Fruit fly (Drosophila melanogaster) whole organism, embryonic: ENCODE data around the gene CG8149.

Experiments used
- B-H1 ChIP-seq: fragments of 200-800 bp; sonication (Bioruptor generic); IDR thresholded peaks from 3 replicates; pipeline ENCODE4 v1.3.6; 2022; ENCODE audit warnings: missing biosample characterization, missing genetic modification characterization
- Bteb2 ChIP-seq: fragments of 200-800 bp; sonication (Bioruptor generic); optimal IDR thresholded peaks from 2 replicates; lab custom pipeline; 2016; ENCODE audit warnings: missing biosample characterization, missing genetic modification characterization
- CG10543 ChIP-seq: fragments of 200-800 bp; sonication (Bioruptor generic); optimal IDR thresholded peaks from 3 replicates; lab custom pipeline; 2017; ENCODE audit warnings: missing biosample characterization, mild to moderate bottlenecking, missing genetic modification characterization, moderate library complexity
- CG11696 ChIP-seq: fragments of 200-800 bp; sonication (Bioruptor generic); IDR thresholded peaks from 2 replicates; pipeline ENCODE4 v1.3.6; 2022; ENCODE audit warnings: missing biosample characterization, missing genetic modification characterization
- CG12104 ChIP-seq: fragments of 200-800 bp; sonication (Bioruptor generic); optimal IDR thresholded peaks from 3 replicates; lab custom pipeline; 2016; ENCODE audit warnings: missing biosample characterization, missing genetic modification characterization
- CG12299 ChIP-seq: fragments of 200-800 bp; sonication (Bioruptor generic); optimal IDR thresholded peaks from 2 replicates; lab custom pipeline; 2018; ENCODE audit warnings: missing biosample characterization, mild to moderate bottlenecking, missing genetic modification characterization
- CG13296 ChIP-seq: fragments of 200-800 bp; sonication (Bioruptor generic); optimal IDR thresholded peaks from 3 replicates; lab custom pipeline; 2018; ENCODE audit warnings: missing biosample characterization, mild to moderate bottlenecking, missing genetic modification characterization
- CG13424 ChIP-seq: fragments of 200-800 bp; sonication (Bioruptor generic); optimal IDR thresholded peaks from 2 replicates; lab custom pipeline; 2019; ENCODE audit warnings: missing biosample characterization, mild to moderate bottlenecking, missing genetic modification characterization, moderate library complexity
- CG1603 ChIP-seq: fragments of 200-800 bp; sonication (Bioruptor generic); optimal IDR thresholded peaks from 2 replicates; lab custom pipeline; 2019; ENCODE audit warnings: missing biosample characterization, mild to moderate bottlenecking, missing genetic modification characterization, moderate library complexity
- CG17359 ChIP-seq: fragments of 200-800 bp; sonication (Bioruptor generic); optimal IDR thresholded peaks from 3 replicates; lab custom pipeline; 2018; ENCODE audit warnings: missing biosample characterization, mild to moderate bottlenecking, missing genetic modification characterization, moderate library complexity
- CG17385 ChIP-seq: fragments of 200-800 bp; sonication (Bioruptor generic); optimal IDR thresholded peaks from 3 replicates; lab custom pipeline; 2018; ENCODE audit warnings: missing biosample characterization, mild to moderate bottlenecking, missing genetic modification characterization
- CG18262 ChIP-seq: fragments of 200-800 bp; optimal IDR thresholded peaks from 3 replicates; lab custom pipeline; 2019; ENCODE audit warnings: missing biosample characterization, mild to moderate bottlenecking, missing genetic modification characterization, moderate library complexity
- CG18599 ChIP-seq: fragments of 200-800 bp; sonication (Bioruptor generic); optimal IDR thresholded peaks from 3 replicates; lab custom pipeline; 2017; ENCODE audit warnings: missing biosample characterization, missing genetic modification characterization, mild to moderate bottlenecking, moderate library complexity, missing genetic modification reagents
- CG2120 ChIP-seq: fragments of 200-800 bp; sonication (Bioruptor generic); optimal IDR thresholded peaks from 3 replicates; lab custom pipeline; 2016; ENCODE audit warnings: missing biosample characterization, missing genetic modification characterization
- CG30020 ChIP-seq: fragments of 200-800 bp; optimal IDR thresholded peaks from 2 replicates; lab custom pipeline; 2019; ENCODE audit warnings: missing biosample characterization, mild to moderate bottlenecking, missing genetic modification characterization, moderate library complexity
- CG34224 ChIP-seq: fragments of 200-800 bp; sonication (Bioruptor generic); IDR thresholded peaks from 3 replicates; pipeline ENCODE4 v1.3.6; 2022; ENCODE audit warnings: missing biosample characterization, missing genetic modification characterization; ENCODE audit not compliant: partially characterized antibody
- CG34376 ChIP-seq: fragments of 200-800 bp; sonication (Bioruptor generic); optimal IDR thresholded peaks from 2 replicates; lab custom pipeline; 2018; ENCODE audit warnings: missing biosample characterization, mild to moderate bottlenecking, missing genetic modification characterization
- CG4707 ChIP-seq: fragments of 200-800 bp; sonication (Bioruptor generic); optimal IDR thresholded peaks from 2 replicates; lab custom pipeline; 2018; ENCODE audit warnings: missing biosample characterization, mild to moderate bottlenecking, missing genetic modification characterization, moderate library complexity
- CG7928 ChIP-seq: fragments of 200-800 bp; sonication (Bioruptor generic); optimal IDR thresholded peaks from 2 replicates; lab custom pipeline; 2017; ENCODE audit warnings: missing biosample characterization, mild to moderate bottlenecking, missing genetic modification characterization
- CG7987 ChIP-seq: fragments of 200-800 bp; sonication (Bioruptor generic); optimal IDR thresholded peaks from 2 replicates; lab custom pipeline; 2018; ENCODE audit warnings: missing biosample characterization, mild to moderate bottlenecking, missing genetic modification characterization, moderate library complexity
- CG8089 ChIP-seq: fragments of 200-800 bp; sonication (Bioruptor generic); optimal IDR thresholded peaks from 3 replicates; lab custom pipeline; 2016; ENCODE audit warnings: missing biosample characterization, missing genetic modification characterization
- CG8924 ChIP-seq: fragments of 200-800 bp; optimal IDR thresholded peaks from 3 replicates; lab custom pipeline; 2019; ENCODE audit warnings: missing biosample characterization, mild to moderate bottlenecking, missing genetic modification characterization, moderate library complexity
- CG9876 ChIP-seq: fragments of 200-800 bp; sonication (Bioruptor generic); optimal IDR thresholded peaks from 2 replicates; lab custom pipeline; 2016; ENCODE audit warnings: missing biosample characterization, missing genetic modification characterization
- CTCF ChIP-seq: fragments of 200-800 bp; sonication (Bioruptor generic); optimal IDR thresholded peaks from 2 replicates; lab custom pipeline; 2017; ENCODE audit warnings: missing biosample characterization, mild to moderate bottlenecking, missing genetic modification characterization, moderate library complexity
- Camta ChIP-seq: fragments of 200-800 bp; sonication (Bioruptor generic); optimal IDR thresholded peaks from 2 replicates; lab custom pipeline; 2016; ENCODE audit warnings: missing biosample characterization, missing genetic modification characterization
- D19A ChIP-seq: fragments of 200-800 bp; optimal IDR thresholded peaks from 3 replicates; lab custom pipeline; 2019; ENCODE audit warnings: missing biosample characterization, mild to moderate bottlenecking, missing genetic modification characterization, moderate library complexity
- Dek ChIP-seq: fragments of 200-800 bp; sonication (Bioruptor generic); optimal IDR thresholded peaks from 3 replicates; lab custom pipeline; 2019; ENCODE audit warnings: missing biosample characterization, mild to moderate bottlenecking, missing genetic modification characterization, moderate library complexity
- Dref ChIP-seq: fragments of 200-800 bp; sonication (Bioruptor generic); IDR thresholded peaks from 2 replicates; pipeline ENCODE4 v1.3.6; 2022; ENCODE audit warnings: missing biosample characterization, missing genetic modification characterization
- Ets97D ChIP-seq: fragments of 200-800 bp; sonication (Bioruptor generic); optimal IDR thresholded peaks from 3 replicates; lab custom pipeline; 2016; ENCODE audit warnings: missing biosample characterization, missing genetic modification characterization
- Med ChIP-seq: fragments of 200-800 bp; sonication (Bioruptor generic); peaks from one replicate; lab custom pipeline; 2016; ENCODE audit warnings: missing biosample characterization, missing genetic modification characterization, mild to moderate bottlenecking, inconsistent platforms, moderate library complexity
- Ptx1 ChIP-seq: fragments of 200-800 bp; sonication (Bioruptor generic); IDR thresholded peaks from 2 replicates; pipeline ENCODE4 v1.3.6; 2022; ENCODE audit warnings: missing biosample characterization, missing genetic modification characterization
- Side ChIP-seq: fragments of 200-800 bp; sonication (Bioruptor generic); optimal IDR thresholded peaks from 2 replicates; lab custom pipeline; 2016; ENCODE audit warnings: missing biosample characterization, missing genetic modification characterization
- aop ChIP-seq: fragments of 200-800 bp; sonication (Bioruptor generic); IDR thresholded peaks from 2 replicates; pipeline ENCODE4 v1.3.6; 2022; ENCODE audit warnings: missing biosample characterization, missing genetic modification characterization
- bcd ChIP-seq: fragments of 200-800 bp; sonication (Bioruptor generic); optimal IDR thresholded peaks from 2 replicates; lab custom pipeline; 2017; ENCODE audit warnings: missing biosample characterization, mild to moderate bottlenecking, missing genetic modification characterization
- bowl ChIP-seq: fragments of 200-800 bp; sonication (Bioruptor generic); IDR thresholded peaks from 2 replicates; pipeline ENCODE4 v1.3.6; 2022; ENCODE audit warnings: missing biosample characterization, missing genetic modification characterization
- br ChIP-seq: fragments of >200 bp; optimal IDR thresholded peaks from 2 replicates; lab custom pipeline; 2017
- chm ChIP-seq: fragments of 200-800 bp; sonication (Bioruptor generic); IDR thresholded peaks from 2 replicates; pipeline ENCODE4 v1.3.6; 2022; ENCODE audit warnings: missing biosample characterization, missing genetic modification characterization
- dmrt99B ChIP-seq: fragments of 200-800 bp; sonication (Bioruptor generic); optimal IDR thresholded peaks from 2 replicates; lab custom pipeline; 2018; ENCODE audit warnings: missing biosample characterization, mild to moderate bottlenecking, missing genetic modification characterization, moderate library complexity
- ewg ChIP-seq: fragments of 200-800 bp; sonication (Bioruptor generic); optimal IDR thresholded peaks from 3 replicates; lab custom pipeline; 2017; ENCODE audit warnings: mild to moderate bottlenecking, missing biosample characterization, missing genetic modification reagents, missing genetic modification characterization
- fd102C ChIP-seq: fragments of 200-800 bp; sonication (Bioruptor generic); optimal IDR thresholded peaks from 2 replicates; lab custom pipeline; 2018; ENCODE audit warnings: missing biosample characterization, mild to moderate bottlenecking, missing genetic modification characterization, moderate library complexity
- fru ChIP-seq: fragments of >200 bp; optimal IDR thresholded peaks from 2 replicates; lab custom pipeline; 2017
- gro ChIP-seq: fragments of 200-800 bp; sonication (Bioruptor generic); optimal IDR thresholded peaks from 2 replicates; lab custom pipeline; 2016; ENCODE audit warnings: missing biosample characterization, missing genetic modification characterization
- her ChIP-seq: fragments of 200-800 bp; sonication (Bioruptor generic); optimal IDR thresholded peaks from 2 replicates; lab custom pipeline; 2016; ENCODE audit warnings: missing biosample characterization, missing genetic modification characterization
- inv ChIP-seq: fragments of 200-800 bp; sonication (Bioruptor generic); IDR thresholded peaks from 2 replicates; pipeline ENCODE4 v1.3.6; 2022; ENCODE audit warnings: missing biosample characterization, missing genetic modification characterization; ENCODE audit not compliant: partially characterized antibody
- jigr1 ChIP-seq: fragments of 200-800 bp; sonication (Bioruptor generic); IDR thresholded peaks from 3 replicates; pipeline ENCODE4 v1.3.6; 2022; ENCODE audit warnings: missing biosample characterization, missing genetic modification characterization
- knrl ChIP-seq: fragments of 200-800 bp; sonication (Bioruptor generic); IDR thresholded peaks from 3 replicates; pipeline ENCODE4 v1.3.6; 2022; ENCODE audit warnings: missing biosample characterization, missing genetic modification characterization; ENCODE audit not compliant: partially characterized antibody
- peb ChIP-seq: fragments of 200-800 bp; sonication (Bioruptor generic); IDR thresholded peaks from 2 replicates; pipeline ENCODE4 v1.3.6; 2022; ENCODE audit warnings: missing biosample characterization, missing genetic modification characterization
- pum ChIP-seq: fragments of 200-800 bp; sonication (Bioruptor generic); optimal IDR thresholded peaks from 2 replicates; lab custom pipeline; 2016; ENCODE audit warnings: missing biosample characterization, missing genetic modification characterization
- repo ChIP-seq: fragments of 200-800 bp; sonication (Bioruptor generic); optimal IDR thresholded peaks from 2 replicates; lab custom pipeline; 2016; ENCODE audit warnings: missing biosample characterization, missing genetic modification characterization
- sd ChIP-seq: fragments of 200-800 bp; sonication (Bioruptor generic); optimal IDR thresholded peaks from 3 replicates; lab custom pipeline; 2018; ENCODE audit warnings: missing biosample characterization, mild to moderate bottlenecking, missing genetic modification characterization, moderate library complexity
- stwl ChIP-seq: fragments of 200-800 bp; sonication (Bioruptor generic); optimal IDR thresholded peaks from 3 replicates; lab custom pipeline; 2018; ENCODE audit warnings: missing biosample characterization, mild to moderate bottlenecking, missing genetic modification characterization, moderate library complexity
- sug ChIP-seq: fragments of 200-800 bp; optimal IDR thresholded peaks from 2 replicates; lab custom pipeline; 2019; ENCODE audit warnings: missing biosample characterization, mild to moderate bottlenecking, missing genetic modification characterization, moderate library complexity
- tin ChIP-seq: fragments of 200-800 bp; sonication (Bioruptor generic); optimal IDR thresholded peaks from 3 replicates; lab custom pipeline; 2016; ENCODE audit warnings: missing biosample characterization, missing genetic modification characterization

CG8149 gene

dm6 chr3R:9513052-9513420 lies 8.6 kb downstream of the CG8149 start, which contains the start of the genes Ras85D and Rlb1:
TSS of gene Ras85D (minus strand) at chr3R:9513067.
TSS of gene Rlb1 (plus strand) at chr3R:9513327.
- TF ChIP-seq ewg (GFP tag; lab: Kevin White, UChicago): peak; percentile 53
- no peak for TF ChIP-seq Ptx1
- TF ChIP-seq D19A: peak; percentile 29
- TF ChIP-seq CG7928 (GFP tag; lab: Kevin White, UChicago): peak; percentile 47
- TF ChIP-seq Ets97D (GFP tag; lab: Kevin White, UChicago): peak; percentile 77
- TF ChIP-seq her (GFP tag; lab: Kevin White, UChicago): peak; percentile 76
- TF ChIP-seq dmrt99B (tag; lab: Kevin White, UChicago): no peak
- TF ChIP-seq repo: peak; percentile 72
- TF ChIP-seq CG4707 (GFP tag; lab: Kevin White, UChicago): no peak
- peak; percentile 52 for TF ChIP-seq sd
- TF ChIP-seq CG17385: peak; percentile 20
- TF ChIP-seq Camta (GFP tag; lab: Kevin White, UChicago): peak; percentile 74
- TF ChIP-seq Dek: peak; percentile 59
- peak; percentile 27 for TF ChIP-seq stwl
- TF ChIP-seq CG13424 (tag; lab: Kevin White, UChicago): peak; percentile 82
- TF ChIP-seq bcd (GFP tag; lab: Kevin White, UChicago): no peak
- TF ChIP-seq CG18599: no peak
- TF ChIP-seq CG2120 (GFP tag; lab: Kevin White, UChicago): peak; percentile 89
- no peak for TF ChIP-seq br
- TF ChIP-seq CG34224 (GFP tag; lab: Robert Waterston, UW): no peak
- peak; percentile 7 for TF ChIP-seq CTCF (GFP tag; lab: Kevin White, UChicago)
- no peak for TF ChIP-seq bowl (GFP tag; lab: Robert Waterston, UW)
- no peak for TF ChIP-seq inv (GFP tag; lab: Robert Waterston, UW)
- peak; percentile 79 for TF ChIP-seq CG9876 (GFP tag; lab: Kevin White, UChicago)
- TF ChIP-seq CG12104 (GFP tag; lab: Kevin White, UChicago): peak; percentile 35
- peak; percentile 78 for TF ChIP-seq Side (GFP tag; lab: Kevin White, UChicago)
- peak; percentile 72 for TF ChIP-seq CG8089 (GFP tag; lab: Kevin White, UChicago)
- no peak for TF ChIP-seq peb
- no peak for TF ChIP-seq fru (lab: Kevin White, UChicago)
- TF ChIP-seq pum: peak; percentile 77
- peak; percentile 84 for TF ChIP-seq sug (tag; lab: Kevin White, UChicago)
- peak; percentile 52 for TF ChIP-seq CG13296 (GFP tag; lab: Kevin White, UChicago)
- TF ChIP-seq tin (GFP tag; lab: Kevin White, UChicago): peak; percentile 81
- TF ChIP-seq aop (GFP tag; lab: Robert Waterston, UW): no peak
- TF ChIP-seq CG7987 (GFP tag; lab: Kevin White, UChicago): peak; percentile 45
- no peak for TF ChIP-seq Dref (GFP tag; lab: Robert Waterston, UW)
- peak; percentile 96 for TF ChIP-seq Med (GFP tag; lab: Kevin White, UChicago)
- peak; percentile 87 for TF ChIP-seq CG10543 (GFP tag; lab: Kevin White, UChicago)
- peak; percentile 69 for TF ChIP-seq Bteb2 (GFP tag; lab: Kevin White, UChicago)
- TF ChIP-seq CG8924 (tag; lab: Kevin White, UChicago): peak; percentile 76
- TF ChIP-seq CG18262 (tag; lab: Kevin White, UChicago): peak; percentile 55
- TF ChIP-seq CG12299: peak; percentile 14
- TF ChIP-seq chm (GFP tag; lab: Robert Waterston, UW): no peak
- TF ChIP-seq gro (GFP tag; lab: Kevin White, UChicago): peak; percentile 90
- TF ChIP-seq CG11696 (GFP tag; lab: Robert Waterston, UW): no peak
- peak; percentile 73 for TF ChIP-seq CG34376 (GFP tag; lab: Kevin White, UChicago)
- no peak for TF ChIP-seq knrl (GFP tag; lab: Robert Waterston, UW)
- peak; percentile 62 for TF ChIP-seq CG30020 (tag; lab: Kevin White, UChicago)
- no peak for TF ChIP-seq fd102C (GFP tag; lab: Kevin White, UChicago)
- peak; percentile 72 for TF ChIP-seq CG1603 (tag; lab: Kevin White, UChicago)
- peak; percentile 50 for TF ChIP-seq CG17359
- TF ChIP-seq jigr1: no peak
- TF ChIP-seq B-H1 (GFP tag; lab: Robert Waterston, UW): no peak
